Worm (Caenorhabditis elegans) whole organism, L4 larva: ENCODE measurements around the gene end-1.
A peak's percentile ranks its signal among the peaks of the same experiment; 100 is the strongest.

Experiments
- F10B5.3 ChIP-seq: sonication (generic microtip); optimal IDR thresholded peaks from 2 replicates; lab custom pipeline; 2016; ENCODE audit warnings: mild to moderate bottlenecking, missing genetic modification characterization, missing compliant biosample characterization
- T20F7.1 ChIP-seq: fragments of 200-800 bp; sonication (Bioruptor generic); optimal IDR thresholded peaks from 2 replicates; lab custom pipeline; 2018; ENCODE audit warnings: mild to moderate bottlenecking, missing genetic modification characterization, missing compliant biosample characterization
- T26A8.4 ChIP-seq: fragments of 200-800 bp; sonication (Bioruptor generic); IDR thresholded peaks from 2 replicates; pipeline ENCODE4 v1.3.6; 2022; ENCODE audit warnings: missing genetic modification characterization, missing compliant biosample characterization
- Y48G9A.11 ChIP-seq: fragments of 200-800 bp; sonication (Bioruptor generic); IDR thresholded peaks from 2 replicates; pipeline ENCODE4 v1.3.6; 2022; ENCODE audit warnings: missing genetic modification reagents, missing genetic modification characterization, missing compliant biosample characterization
- Y5F2A.4 ChIP-seq: fragments of 200-800 bp; sonication (Bioruptor generic); optimal IDR thresholded peaks from 2 replicates; lab custom pipeline; 2018; ENCODE audit warnings: mild to moderate bottlenecking, missing genetic modification characterization, missing compliant biosample characterization
- attf-4 ChIP-seq: sonication (generic microtip); optimal IDR thresholded peaks from 3 replicates; lab custom pipeline; 2017; ENCODE audit warnings: missing biosample characterization, missing genetic modification characterization
- ceh-28 ChIP-seq: fragments of 150-350 bp; optimal IDR thresholded peaks from 2 replicates; lab custom pipeline; 2014; ENCODE audit warnings: missing biosample characterization, missing genetic modification reagents, missing genetic modification characterization
- ceh-62 ChIP-seq: sonication (generic microtip); optimal IDR thresholded peaks from 2 replicates; lab custom pipeline; 2017; ENCODE audit warnings: missing biosample characterization, missing genetic modification characterization
- ctbp-1 ChIP-seq: fragments of 200-800 bp; sonication (Bioruptor generic); IDR thresholded peaks from 2 replicates; pipeline ENCODE4 v1.3.6; 2022; ENCODE audit warnings: missing genetic modification reagents, missing genetic modification characterization, missing compliant biosample characterization
- daf-16 ChIP-seq, 3 experiments: sonication (generic microtip); optimal IDR thresholded peaks; 2 replicates each; lab custom pipeline; 2016 to 2017; ENCODE audit warnings: missing genetic modification characterization in 3 of 3, missing genetic modification reagents in 3 of 3, mild to moderate bottlenecking in 2 of 3, missing compliant biosample characterization in 2 of 3, missing biosample characterization in 1 of 3, moderate library complexity in 1 of 3
- daf-19 ChIP-seq: fragments of 200-800 bp; sonication (Bioruptor generic); conservative IDR thresholded peaks from 2 replicates; pipeline ENCODE4 v1.3.6; 2022; ENCODE audit warnings: missing genetic modification characterization, missing compliant biosample characterization
- dmd-6 ChIP-seq: fragments of 200-800 bp; sonication (Bioruptor generic); IDR thresholded peaks from 2 replicates; pipeline ENCODE4 v1.3.6; 2022; ENCODE audit warnings: missing genetic modification reagents, missing genetic modification characterization, missing compliant biosample characterization
- dpl-1 ChIP-seq: fragments of 150-350 bp; optimal IDR thresholded peaks from 2 replicates; lab custom pipeline; 2014; ENCODE audit warnings: missing biosample characterization, missing genetic modification reagents, missing genetic modification characterization
- dve-1 ChIP-seq: sonication (generic microtip); optimal IDR thresholded peaks from 2 replicates; lab custom pipeline; 2017; ENCODE audit warnings: antibody characterized with exemption, mild to moderate bottlenecking, missing genetic modification characterization, missing compliant biosample characterization; ENCODE audit not compliant: insufficient read depth
- gei-8 ChIP-seq: fragments of 200-800 bp; sonication (Bioruptor generic); optimal IDR thresholded peaks from 2 replicates; lab custom pipeline; 2018; ENCODE audit warnings: mild to moderate bottlenecking, missing genetic modification characterization, missing compliant biosample characterization
- hmg-1.1 ChIP-seq: fragments of 200-800 bp; sonication (Bioruptor generic); IDR thresholded peaks from 2 replicates; pipeline ENCODE4 v1.3.6; 2022; ENCODE audit warnings: missing genetic modification reagents, missing genetic modification characterization, missing compliant biosample characterization
- jun-1 ChIP-seq: fragments of 150-350 bp; optimal IDR thresholded peaks from 2 replicates; lab custom pipeline; 2014; ENCODE audit warnings: missing biosample characterization, missing genetic modification reagents, missing genetic modification characterization
- lir-3 ChIP-seq: sonication (generic microtip); optimal IDR thresholded peaks from 2 replicates; lab custom pipeline; 2016; ENCODE audit warnings: mild to moderate bottlenecking, missing genetic modification characterization, missing compliant biosample characterization
- madf-5 ChIP-seq, 2 experiments: fragments of 200-800 bp; sonication (Bioruptor generic); IDR thresholded peaks; 2 replicates each; pipeline ENCODE4 v1.3.6; 2022; ENCODE audit warnings: missing compliant biosample characterization in 2 of 2, missing genetic modification characterization in 2 of 2
- mdl-1 ChIP-seq, 2 experiments: fragments of 150-350 bp in 1 of 2; sonication (generic microtip) in 1 of 2; optimal IDR thresholded peaks; 2 replicates each; lab custom pipeline; 2014 to 2017; ENCODE audit warnings: missing biosample characterization in 2 of 2, missing genetic modification characterization in 2 of 2
- nhr-102 ChIP-seq: sonication (generic microtip); optimal IDR thresholded peaks from 2 replicates; lab custom pipeline; 2016; ENCODE audit warnings: mild to moderate bottlenecking, missing genetic modification characterization, moderate library complexity, missing compliant biosample characterization
- nhr-11 ChIP-seq: fragments of 150-350 bp; optimal IDR thresholded peaks from 2 replicates; lab custom pipeline; 2014; ENCODE audit warnings: missing biosample characterization, missing genetic modification characterization
- nhr-111 ChIP-seq: fragments of 200-800 bp; sonication (Bioruptor generic); optimal IDR thresholded peaks from 2 replicates; lab custom pipeline; 2018; ENCODE audit warnings: mild to moderate bottlenecking, missing genetic modification characterization, missing compliant biosample characterization
- nhr-42 ChIP-seq: fragments of 200-800 bp; sonication (Bioruptor generic); IDR thresholded peaks from 2 replicates; pipeline ENCODE4 v1.3.6; 2022; ENCODE audit warnings: missing genetic modification characterization, missing compliant biosample characterization
- nhr-48 ChIP-seq: sonication (generic microtip); optimal IDR thresholded peaks from 2 replicates; lab custom pipeline; 2016; ENCODE audit warnings: mild to moderate bottlenecking, missing genetic modification characterization, missing compliant biosample characterization
- php-3 ChIP-seq: fragments of 200-800 bp; sonication (Bioruptor generic); IDR thresholded peaks from 2 replicates; pipeline ENCODE4 v1.3.6; 2022; ENCODE audit warnings: missing genetic modification reagents, missing genetic modification characterization, missing compliant biosample characterization
- pqm-1 ChIP-seq: sonication (generic microtip); optimal IDR thresholded peaks from 2 replicates; lab custom pipeline; 2017; ENCODE audit warnings: missing biosample characterization, missing genetic modification characterization
- set-16 ChIP-seq: fragments of 200-800 bp; sonication (Bioruptor generic); IDR thresholded peaks from 2 replicates; pipeline ENCODE4 v1.3.6; 2022; ENCODE audit warnings: missing genetic modification reagents, missing genetic modification characterization, missing compliant biosample characterization
- spr-3 ChIP-seq: fragments of 200-800 bp; sonication (Bioruptor generic); optimal IDR thresholded peaks from 2 replicates; lab custom pipeline; 2018; ENCODE audit warnings: mild to moderate bottlenecking, missing genetic modification characterization, missing compliant biosample characterization
- ztf-7 ChIP-seq: fragments of 150-350 bp; optimal IDR thresholded peaks from 2 replicates; lab custom pipeline; 2014; ENCODE audit warnings: missing biosample characterization, missing genetic modification characterization

Gene end-1

DNA sequence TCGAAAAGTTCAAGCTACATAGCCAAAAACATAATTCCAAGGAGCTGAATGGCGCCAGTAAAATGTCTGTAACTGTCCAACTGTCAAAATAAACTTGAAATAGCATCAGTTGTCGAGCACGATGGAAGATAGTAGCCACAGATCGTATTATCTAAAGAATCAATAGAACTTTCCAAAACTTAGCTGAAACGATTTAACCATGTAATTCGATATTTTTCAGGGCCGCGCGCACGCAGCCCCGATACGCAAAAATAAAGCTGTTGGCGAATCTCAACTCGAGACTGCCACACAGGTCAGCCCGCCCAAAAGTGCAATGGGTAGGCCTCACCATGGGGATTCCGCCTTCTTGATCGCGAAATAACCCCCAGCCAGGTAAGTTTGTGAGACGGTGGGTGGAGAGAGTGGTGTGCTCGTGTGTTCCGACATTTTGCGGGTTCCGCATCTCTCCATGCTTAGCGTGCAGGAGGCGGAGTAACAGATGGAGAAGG lies 43.4 kb downstream of the end-1 start (continued):
- TF ChIP-seq lir-3 (tag; lab: Kevin White, UChicago): peak; percentile 32
- no peak for TF ChIP-seq nhr-11 (tag; lab: Kevin White, UChicago)
- no peak; the same call in 1 of the 2 replicates for TF ChIP-seq hmg-1.1 (GFP tag; lab: Robert Waterston, UW)
- no peak for TF ChIP-seq attf-4 (tag; lab: Kevin White, UChicago)
- no peak for TF ChIP-seq ceh-28
- no peak for TF ChIP-seq jun-1 (tag; lab: Kevin White, UChicago)
- TF ChIP-seq F10B5.3 (tag; lab: Kevin White, UChicago): peak; percentile 67
- peak; percentile 74 for TF ChIP-seq Y48G9A.11
- TF ChIP-seq nhr-111 (GFP tag; lab: Kevin White, UChicago): no peak
- TF ChIP-seq T20F7.1 (GFP tag; lab: Kevin White, UChicago): no peak
- TF ChIP-seq pqm-1 (tag; lab: Kevin White, UChicago): no peak
- peak; percentile 75 for TF ChIP-seq set-16
- TF ChIP-seq ceh-62 (tag; lab: Kevin White, UChicago): no peak
- TF ChIP-seq T26A8.4: peak; percentile 94
- TF ChIP-seq dmd-6 (GFP tag; lab: Robert Waterston, UW): peak; percentile 56

DNA sequence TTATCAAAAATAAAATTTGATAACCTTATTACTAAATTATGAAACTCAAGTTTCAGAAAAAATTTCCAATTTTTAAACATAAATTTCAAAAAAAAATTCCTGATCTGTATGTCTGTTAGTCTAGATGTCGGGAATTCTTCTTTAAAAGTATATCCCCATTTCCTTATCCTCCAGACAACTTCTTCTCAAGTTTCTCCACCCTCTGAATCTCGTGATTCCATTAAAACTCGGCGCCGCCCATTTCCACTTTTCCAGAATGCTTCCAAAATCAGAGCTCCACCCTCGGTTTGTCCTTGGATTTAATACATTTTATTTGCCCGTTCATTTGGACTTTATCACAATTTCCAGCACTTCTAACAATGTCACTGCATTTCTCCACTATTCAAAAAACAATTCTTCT lies 48.7 kb downstream of the end-1 start, which contains the start of gene ins-10:
Gene ins-10 (plus strand): TSS at position 301 of the 400 bp plus-strand sequence.
- TF ChIP-seq dve-1 (tag; lab: Kevin White, UChicago) (no peak), Y5F2A.4 (GFP tag; lab: Kevin White, UChicago) (no peak), nhr-42 (no peak), daf-16 (GFP tag; optimal IDR thresholded peaks at IDR 0.05; lab: Kevin White, UChicago) (no peak), daf-16 (tag; optimal IDR thresholded peaks at IDR 0.05; lab: Kevin White, UChicago) (no peak), nhr-11 (tag; lab: Kevin White, UChicago) (no peak), ztf-7 (tag; lab: Kevin White, UChicago) (no peak), ctbp-1 (GFP tag; lab: Robert Waterston, UW) (no peak), mdl-1 (tag; optimal IDR thresholded peaks at IDR 0.05; lab: Kevin White, UChicago) (no peak), nhr-48 (tag; lab: Kevin White, UChicago) (no peak), nhr-102 (tag; lab: Kevin White, UChicago) (no peak), php-3 (GFP tag; lab: Robert Waterston, UW) (no peak), spr-3 (GFP tag; lab: Kevin White, UChicago) (no peak), dpl-1 (GFP tag; lab: Kevin White, UChicago) (no peak), gei-8 (GFP tag; lab: Kevin White, UChicago) (no peak), daf-19 (GFP tag; lab: Robert Waterston, UW) (no peak), madf-5 (GFP tag; IDR thresholded peaks at IDR 0.05; lab: Robert Waterston, UW) (no peak), hmg-1.1 (GFP tag; lab: Robert Waterston, UW) (no peak)
- TF ChIP-seq, all 104 proteins: peak for 0
